Fruit fly (Drosophila melanogaster) whole organism, embryonic: ENCODE measurements around the gene CG34179.

ENCODE experiments used
- Awh ChIP-seq: fragments of 200-800 bp; sonication (Bioruptor generic); IDR thresholded peaks from 2 replicates; pipeline ENCODE4, ENCODE4 v1.3.6; 2022; ENCODE audit warnings: missing biosample characterization, missing genetic modification characterization
- B-H2 ChIP-seq: fragments of 200-800 bp; sonication (Bioruptor generic); optimal IDR thresholded peaks from 2 replicates; lab custom pipeline; 2018; ENCODE audit warnings: missing biosample characterization, mild to moderate bottlenecking, missing genetic modification characterization
- CG1024 ChIP-seq: fragments of 200-800 bp; sonication (Bioruptor generic); IDR thresholded peaks from 2 replicates; pipeline ENCODE4 v1.3.6; 2022; ENCODE audit warnings: missing biosample characterization, missing genetic modification characterization
- CG12219 ChIP-seq: fragments of 200-800 bp; sonication (Bioruptor generic); optimal IDR thresholded peaks from 3 replicates; lab custom pipeline; 2018; ENCODE audit warnings: missing biosample characterization, mild to moderate bottlenecking, missing genetic modification characterization
- CG12236 ChIP-seq: fragments of 200-800 bp; sonication (Bioruptor generic); optimal IDR thresholded peaks from 2 replicates; lab custom pipeline; 2016; ENCODE audit warnings: missing biosample characterization, missing genetic modification characterization
- CG13424 ChIP-seq: fragments of 200-800 bp; sonication (Bioruptor generic); optimal IDR thresholded peaks from 2 replicates; lab custom pipeline; 2019; ENCODE audit warnings: missing biosample characterization, mild to moderate bottlenecking, missing genetic modification characterization, moderate library complexity
- CG15073 ChIP-seq: fragments of 200-800 bp; sonication (Bioruptor generic); optimal IDR thresholded peaks from 2 replicates; lab custom pipeline; 2016; ENCODE audit warnings: missing biosample characterization, missing genetic modification characterization
- CG15269 ChIP-seq: fragments of 200-800 bp; sonication (Bioruptor generic); optimal IDR thresholded peaks from 2 replicates; lab custom pipeline; 2018; ENCODE audit warnings: missing biosample characterization, mild to moderate bottlenecking, missing genetic modification characterization, moderate library complexity
- CG1647 ChIP-seq: fragments of 200-800 bp; sonication (Bioruptor generic); optimal IDR thresholded peaks from 3 replicates; lab custom pipeline; 2016; ENCODE audit warnings: missing biosample characterization, missing genetic modification characterization
- CG17612 ChIP-seq: fragments of 200-800 bp; sonication (Bioruptor generic); IDR thresholded peaks from 2 replicates; pipeline ENCODE4 v1.3.6; 2022; ENCODE audit warnings: missing biosample characterization, missing genetic modification characterization
- CG18262 ChIP-seq: fragments of 200-800 bp; optimal IDR thresholded peaks from 3 replicates; lab custom pipeline; 2019; ENCODE audit warnings: missing biosample characterization, mild to moderate bottlenecking, missing genetic modification characterization, moderate library complexity
- CG1832 ChIP-seq: fragments of 200-800 bp; sonication (Bioruptor generic); optimal IDR thresholded peaks from 2 replicates; lab custom pipeline; 2017; ENCODE audit warnings: missing biosample characterization, mild to moderate bottlenecking, missing genetic modification characterization, inconsistent platforms
- CG2678 ChIP-seq: fragments of 200-800 bp; sonication (Bioruptor generic); optimal IDR thresholded peaks from 3 replicates; lab custom pipeline; 2019; ENCODE audit warnings: missing biosample characterization, mild to moderate bottlenecking, missing genetic modification characterization, moderate library complexity
- CG31365 ChIP-seq: fragments of 200-800 bp; sonication (Bioruptor generic); optimal IDR thresholded peaks from 2 replicates; lab custom pipeline; 2018; ENCODE audit warnings: missing biosample characterization, mild to moderate bottlenecking, missing genetic modification characterization
- CG33557 ChIP-seq: fragments of 200-800 bp; sonication (Bioruptor generic); optimal IDR thresholded peaks from 2 replicates; lab custom pipeline; 2019; ENCODE audit warnings: missing biosample characterization, mild to moderate bottlenecking, missing genetic modification characterization, moderate library complexity
- CG3847 ChIP-seq: fragments of 200-800 bp; sonication (Bioruptor generic); IDR thresholded peaks from 2 replicates; pipeline ENCODE4 v1.3.6; 2022; ENCODE audit warnings: missing biosample characterization, missing genetic modification characterization
- CG4424 ChIP-seq: fragments of 200-800 bp; sonication (Bioruptor generic); optimal IDR thresholded peaks from 3 replicates; lab custom pipeline; 2016; ENCODE audit warnings: missing biosample characterization, missing genetic modification characterization
- CG5245 ChIP-seq: fragments of 200-800 bp; sonication (Bioruptor generic); optimal IDR thresholded peaks from 3 replicates; lab custom pipeline; 2016; ENCODE audit warnings: missing biosample characterization, missing genetic modification characterization
- CG5953 ChIP-seq: fragments of 200-800 bp; sonication (Bioruptor generic); IDR thresholded peaks from 2 replicates; pipeline ENCODE4 v1.3.6; 2022; ENCODE audit warnings: missing biosample characterization, missing genetic modification characterization
- CG6791 ChIP-seq: fragments of 200-800 bp; sonication (Bioruptor generic); IDR thresholded peaks from 3 replicates; pipeline ENCODE4 v1.3.6; 2022; ENCODE audit warnings: missing biosample characterization, missing genetic modification characterization; ENCODE audit not compliant: partially characterized antibody
- CG8290 ChIP-seq, 3 experiments: fragments of 200-800 bp; sonication (Bioruptor generic); optimal IDR thresholded peaks; 2 replicates each; lab custom pipeline; 2016 to 2019; ENCODE audit warnings: missing biosample characterization in 3 of 3, missing genetic modification characterization in 3 of 3, mild to moderate bottlenecking in 2 of 3, moderate library complexity in 1 of 3
- CG9609 ChIP-seq: fragments of 200-800 bp; sonication (Bioruptor generic); optimal IDR thresholded peaks from 3 replicates; lab custom pipeline; 2016; ENCODE audit warnings: missing biosample characterization, missing genetic modification characterization
- CoRest ChIP-seq: fragments of 200-800 bp; sonication (Bioruptor generic); optimal IDR thresholded peaks from 3 replicates; lab custom pipeline; 2018; ENCODE audit warnings: missing biosample characterization, mild to moderate bottlenecking, missing genetic modification characterization, moderate library complexity
- CrebB ChIP-seq: fragments of 200-800 bp; sonication (Bioruptor generic); optimal IDR thresholded peaks from 3 replicates; lab custom pipeline; 2018; ENCODE audit warnings: missing biosample characterization, mild to moderate bottlenecking, missing genetic modification characterization
- Doc2 ChIP-seq: fragments of 200-800 bp; sonication (Bioruptor generic); IDR thresholded peaks from 2 replicates; pipeline ENCODE4 v1.3.6; 2022; ENCODE audit warnings: missing biosample characterization, missing genetic modification characterization
- E2f2 ChIP-seq: fragments of 200-800 bp; sonication (Bioruptor generic); IDR thresholded peaks from 2 replicates; pipeline ENCODE4 v1.3.6; 2022; ENCODE audit warnings: missing biosample characterization, missing genetic modification characterization
- Eip74EF ChIP-seq, 2 experiments: fragments of 200-800 bp in 1 of 2; fragments of >200 bp in 1 of 2; sonication (Bioruptor generic) in 1 of 2; optimal IDR thresholded peaks; 2 replicates each; lab custom pipeline; 2017 to 2019; ENCODE audit warnings: missing biosample characterization in 2 of 2, missing genetic modification characterization in 2 of 2, mild to moderate bottlenecking in 1 of 2, moderate library complexity in 1 of 2
- GATAe ChIP-seq: fragments of 200-800 bp; sonication (Bioruptor generic); conservative IDR thresholded peaks from 2 replicates; pipeline ENCODE4 v1.3.6; 2022; ENCODE audit warnings: missing biosample characterization, missing genetic modification characterization
- Gsc ChIP-seq: fragments of 200-800 bp; sonication (Bioruptor generic); IDR thresholded peaks from 2 replicates; pipeline ENCODE4 v1.3.6; 2022; ENCODE audit warnings: missing biosample characterization, missing genetic modification characterization
- Nf-YA ChIP-seq: fragments of 200-800 bp; sonication (Bioruptor generic); IDR thresholded peaks from 2 replicates; pipeline ENCODE4 v1.3.6; 2022; ENCODE audit warnings: missing biosample characterization, missing genetic modification characterization
- PHDP ChIP-seq: fragments of 200-800 bp; sonication (Bioruptor generic); optimal IDR thresholded peaks from 3 replicates; lab custom pipeline; 2018; ENCODE audit warnings: missing biosample characterization, mild to moderate bottlenecking, missing genetic modification characterization, moderate library complexity
- Scr ChIP-seq: fragments of 200-800 bp; sonication (Bioruptor generic); IDR thresholded peaks from 2 replicates; pipeline ENCODE4 v1.3.6; 2022; ENCODE audit warnings: missing biosample characterization, missing genetic modification characterization; ENCODE audit not compliant: partially characterized antibody
- Sry-β ChIP-seq: fragments of 200-800 bp; sonication (Bioruptor generic); optimal IDR thresholded peaks from 2 replicates; lab custom pipeline; 2018; ENCODE audit warnings: missing biosample characterization, mild to moderate bottlenecking, missing genetic modification characterization, moderate library complexity
- amos ChIP-seq: fragments of 200-800 bp; sonication (Bioruptor generic); IDR thresholded peaks from 2 replicates; pipeline ENCODE4 v1.3.6; 2022; ENCODE audit warnings: missing biosample characterization, missing genetic modification characterization; ENCODE audit not compliant: partially characterized antibody
- aop ChIP-seq: fragments of 200-800 bp; sonication (Bioruptor generic); IDR thresholded peaks from 2 replicates; pipeline ENCODE4 v1.3.6; 2022; ENCODE audit warnings: missing biosample characterization, missing genetic modification characterization
- cato ChIP-seq: fragments of 200-800 bp; sonication (Bioruptor generic); optimal IDR thresholded peaks from 2 replicates; lab custom pipeline; 2016; ENCODE audit warnings: missing biosample characterization, missing genetic modification characterization, borderline replicate concordance
- dmrt99B ChIP-seq: fragments of 200-800 bp; sonication (Bioruptor generic); optimal IDR thresholded peaks from 2 replicates; lab custom pipeline; 2018; ENCODE audit warnings: missing biosample characterization, mild to moderate bottlenecking, missing genetic modification characterization, moderate library complexity
- ems ChIP-seq: fragments of 200-800 bp; sonication (Bioruptor generic); optimal IDR thresholded peaks from 3 replicates; lab custom pipeline; 2016; ENCODE audit warnings: missing biosample characterization, missing genetic modification characterization
- gem ChIP-seq: fragments of 200-800 bp; sonication (Bioruptor generic); optimal IDR thresholded peaks from 2 replicates; lab custom pipeline; 2019; ENCODE audit warnings: missing biosample characterization, mild to moderate bottlenecking, missing genetic modification characterization, moderate library complexity
- gt ChIP-seq: fragments of 200-800 bp; sonication (Bioruptor generic); IDR thresholded peaks from 2 replicates; pipeline ENCODE4 v1.3.6; 2022; ENCODE audit warnings: missing biosample characterization, missing genetic modification characterization
- nerfin-1 ChIP-seq: fragments of 200-800 bp; sonication (Bioruptor generic); optimal IDR thresholded peaks from 3 replicates; lab custom pipeline; 2019; ENCODE audit warnings: missing biosample characterization, mild to moderate bottlenecking, missing genetic modification characterization, moderate library complexity
- oc ChIP-seq: fragments of 200-800 bp; sonication (Bioruptor generic); optimal IDR thresholded peaks from 2 replicates; lab custom pipeline; 2018; ENCODE audit warnings: missing biosample characterization, mild to moderate bottlenecking, missing genetic modification characterization, moderate library complexity
- prd ChIP-seq, 3 experiments: fragments of >200 bp in 2 of 3; fragments of 200-800 bp in 1 of 3; sonication (Bioruptor generic) in 1 of 3; optimal IDR thresholded peaks in 2 of 3; IDR thresholded peaks in 1 of 3; 2 replicates in 2 of 3; 3 replicates in 1 of 3; pipeline versions ENCODE4 v1.3.6 to Lab custom; 2017 to 2022; ENCODE audit warnings: missing biosample characterization in 1 of 3, missing genetic modification characterization in 1 of 3
- ranshi ChIP-seq: fragments of 200-800 bp; sonication (Bioruptor generic); IDR thresholded peaks from 2 replicates; pipeline ENCODE4 v1.3.6; 2022; ENCODE audit warnings: missing biosample characterization, missing genetic modification characterization
- slbo ChIP-seq: fragments of 200-800 bp; sonication (Bioruptor generic); IDR thresholded peaks from 2 replicates; pipeline ENCODE4 v1.3.6; 2022; ENCODE audit warnings: missing biosample characterization, missing genetic modification characterization
- slp2 ChIP-seq: fragments of 200-800 bp; sonication (Bioruptor generic); optimal IDR thresholded peaks from 2 replicates; lab custom pipeline; 2016; ENCODE audit warnings: missing biosample characterization, missing genetic modification characterization
- stwl ChIP-seq: fragments of 200-800 bp; sonication (Bioruptor generic); optimal IDR thresholded peaks from 3 replicates; lab custom pipeline; 2018; ENCODE audit warnings: missing biosample characterization, mild to moderate bottlenecking, missing genetic modification characterization, moderate library complexity
- zen ChIP-seq: fragments of 200-800 bp; sonication (Bioruptor generic); optimal IDR thresholded peaks from 3 replicates; lab custom pipeline; 2018; ENCODE audit warnings: missing biosample characterization, mild to moderate bottlenecking, missing genetic modification characterization, moderate library complexity

The CG34179 gene

dm6 chr2L:6065823-6066222 is 17.3 kb upstream of the CG34179 start, which contains the start of the genes Fbw5 and CG9147 (continued):
- TF ChIP-seq CG6791 (GFP tag; lab: Robert Waterston, UW) (peak; percentile 63; the same call in 1 of the 3 replicates), CG15073 (GFP tag; lab: Kevin White, UChicago) (peak; percentile 92), CG2678 (tag; lab: Kevin White, UChicago) (peak; percentile 100), GATAe (peak; percentile 97), CG1024 (peak; percentile 98), dmrt99B (tag; lab: Kevin White, UChicago) (peak; percentile 100), zen (peak; percentile 99), ranshi (peak; percentile 100), stwl (peak; percentile 88), Nf-YA (GFP tag; lab: Robert Waterston, UW) (peak; percentile 99), slp2 (peak; percentile 99), slbo (GFP tag; lab: Robert Waterston, UW) (peak; percentile 100), Sry-β (GFP tag; lab: Kevin White, UChicago) (peak; percentile 75), CG12219 (GFP tag; lab: Kevin White, UChicago) (peak; percentile 100), CG9609 (GFP tag; lab: Kevin White, UChicago) (peak; percentile 99), gt (peak; percentile 98), Gsc (GFP tag; lab: Robert Waterston, UW) (peak; percentile 96; the same call in 1 of the 2 replicates), amos (GFP tag; lab: Robert Waterston, UW) (peak; percentile 52; the same call in 1 of the 2 replicates), E2f2 (GFP tag; lab: Robert Waterston, UW) (peak; percentile 95), CG5245 (GFP tag; lab: Kevin White, UChicago) (peak; percentile 100), gem (tag; lab: Kevin White, UChicago) (peak; percentile 100), oc (tag; lab: Kevin White, UChicago) (peak; percentile 100), CG12236 (GFP tag; lab: Kevin White, UChicago) (peak; percentile 99), Scr (GFP tag; lab: Robert Waterston, UW) (peak; percentile 51; the same call in 1 of the 2 replicates), nerfin-1 (peak; percentile 97), CG31365 (tag; lab: Kevin White, UChicago) (peak; percentile 92), cato (peak; percentile 99), Awh (GFP tag; lab: Robert Waterston, UW) (peak; percentile 99), Eip74EF (GFP tag; optimal IDR thresholded peaks at IDR 0.05; lab: Kevin White, UChicago) (peak in 1 of 2 experiments; percentile 100), CG15269 (tag; lab: Kevin White, UChicago) (peak; percentile 100), CG5953 (GFP tag; lab: Robert Waterston, UW) (peak; percentile 99), prd (optimal IDR thresholded peaks at IDR 0.05; lab: Kevin White, UChicago) (no peak), prd (GFP tag; IDR thresholded peaks at IDR 0.05; lab: Robert Waterston, UW) (peak; percentile 100), B-H2 (GFP tag; lab: Kevin White, UChicago) (peak; percentile 95), ems (GFP tag; lab: Kevin White, UChicago) (peak; percentile 99), CG4424 (GFP tag; lab: Kevin White, UChicago) (peak; percentile 98), Doc2 (GFP tag; lab: Robert Waterston, UW) (peak; percentile 95), CG17612 (peak; percentile 96), CG18262 (tag; lab: Kevin White, UChicago) (peak; percentile 99), CrebB (peak; percentile 100), aop (GFP tag; lab: Robert Waterston, UW) (peak; percentile 96), PHDP (tag; lab: Kevin White, UChicago) (peak; percentile 100), CG3847 (peak; percentile 99), CG8290 (GFP tag; optimal IDR thresholded peaks at IDR 0.05; lab: Kevin White, UChicago) (peak; percentile 99), CG8290 (tag; optimal IDR thresholded peaks at IDR 0.05; lab: Kevin White, UChicago) (peak; percentile 97 to 100), CoRest (tag; lab: Kevin White, UChicago) (peak; percentile 100), CG1647 (GFP tag; lab: Kevin White, UChicago) (peak; percentile 99), CG13424 (tag; lab: Kevin White, UChicago) (peak; percentile 100), CG33557 (GFP tag; lab: Kevin White, UChicago) (peak; percentile 99), CG1832 (GFP tag; lab: Kevin White, UChicago) (no peak)
